Fruit fly (Drosophila melanogaster) whole organism, embryonic: Measurements from ENCODE around the gene CG5445.

ENCODE experiments used
- CG2202 ChIP-seq: fragments of 200-800 bp; sonication (Bioruptor generic); optimal IDR thresholded peaks from 2 replicates; lab custom pipeline; 2018; ENCODE audit warnings: missing biosample characterization, mild to moderate bottlenecking, missing genetic modification characterization
- CG42726 ChIP-seq: fragments of 200-800 bp; sonication (Bioruptor generic); IDR thresholded peaks from 2 replicates; pipeline ENCODE4 v1.3.6; 2022; ENCODE audit warnings: missing biosample characterization, missing genetic modification characterization; ENCODE audit not compliant: partially characterized antibody
- chif ChIP-seq, 2 experiments: fragments of 200-800 bp; sonication (Bioruptor generic); optimal IDR thresholded peaks; 3 replicates each; lab custom pipeline; 2016; ENCODE audit warnings: missing biosample characterization in 2 of 2, missing genetic modification characterization in 2 of 2

DNA sequence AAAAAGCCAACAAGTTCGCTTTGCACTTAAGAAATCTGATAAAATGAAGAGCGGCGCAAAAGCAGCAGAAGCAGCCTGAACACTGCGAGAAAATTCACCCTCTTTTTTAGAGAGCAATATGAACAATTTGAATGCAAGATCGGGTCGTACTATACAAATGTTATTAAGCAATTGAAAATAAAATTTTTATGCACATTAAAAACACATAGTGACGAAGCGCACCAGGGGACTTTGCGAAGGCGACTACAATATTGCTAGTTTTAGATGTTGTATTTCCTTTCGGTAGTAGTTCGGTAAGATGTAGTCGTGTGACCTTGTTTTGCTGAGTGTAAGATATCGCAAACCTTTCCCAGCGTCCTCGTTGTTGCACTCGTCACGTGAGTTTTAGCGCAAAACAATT, 69.3 kb downstream of the CG5445 start:
- TF ChIP-seq CG2202 (tag; lab: Kevin White, UChicago) (no peak), CG42726 (GFP tag; lab: Robert Waterston, UW) (no peak), chif (GFP tag; optimal IDR thresholded peaks at IDR 0.05; lab: Kevin White, UChicago) (no peak)
